Fruit fly (Drosophila melanogaster) whole organism, pupa: ENCODE results near the gene CG4982.

ENCODE experiments used
- CG10348 ChIP-seq: fragments of 200-800 bp; sonication (Bioruptor generic); IDR thresholded peaks from 2 replicates; pipeline ENCODE4 v1.3.6; 2022; ENCODE audit warnings: missing biosample characterization, missing genetic modification characterization
- CG12605 ChIP-seq: fragments of 200-800 bp; sonication (Bioruptor generic); IDR thresholded peaks from 2 replicates; pipeline ENCODE4 v1.3.6; 2022; ENCODE audit warnings: missing biosample characterization, missing genetic modification characterization
- CG13204 ChIP-seq: fragments of 200-800 bp; sonication (Bioruptor generic); optimal IDR thresholded peaks from 2 replicates; lab custom pipeline; 2018; ENCODE audit warnings: missing biosample characterization, mild to moderate bottlenecking, missing genetic modification characterization, moderate library complexity
- CG14655 ChIP-seq: fragments of 200-800 bp; sonication (Bioruptor generic); optimal IDR thresholded peaks from 3 replicates; lab custom pipeline; 2017; ENCODE audit warnings: mild to moderate bottlenecking, missing biosample characterization, missing genetic modification reagents, missing genetic modification characterization
- CG15710 ChIP-seq: fragments of 200-800 bp; sonication (Bioruptor generic); optimal IDR thresholded peaks from 2 replicates; lab custom pipeline; 2018; ENCODE audit warnings: missing biosample characterization, mild to moderate bottlenecking, missing genetic modification characterization, moderate library complexity
- CG17806 ChIP-seq: fragments of 200-800 bp; sonication (Bioruptor generic); optimal IDR thresholded peaks from 2 replicates; lab custom pipeline; 2018; ENCODE audit warnings: missing biosample characterization, mild to moderate bottlenecking, missing genetic modification characterization, moderate library complexity
- CG32121 ChIP-seq: fragments of 200-800 bp; sonication (Bioruptor generic); IDR thresholded peaks from 2 replicates; pipeline ENCODE4 v1.3.6; 2022; ENCODE audit warnings: missing biosample characterization, missing genetic modification characterization
- CG34367 ChIP-seq: fragments of 200-800 bp; sonication (Bioruptor generic); optimal IDR thresholded peaks from 2 replicates; lab custom pipeline; 2018; ENCODE audit warnings: missing biosample characterization, mild to moderate bottlenecking, missing genetic modification characterization
- CG4496 ChIP-seq: fragments of 200-800 bp; sonication (Bioruptor generic); IDR thresholded peaks from 3 replicates; pipeline ENCODE4 v1.3.6; 2022; ENCODE audit warnings: missing biosample characterization, missing genetic modification characterization
- CG8159 ChIP-seq: fragments of 200-800 bp; sonication (Bioruptor generic); optimal IDR thresholded peaks from 3 replicates; lab custom pipeline; 2018; ENCODE audit warnings: missing biosample characterization, mild to moderate bottlenecking, missing genetic modification characterization, moderate library complexity
- CG8301 ChIP-seq: fragments of 200-800 bp; sonication (Bioruptor generic); optimal IDR thresholded peaks from 2 replicates; lab custom pipeline; 2018; ENCODE audit warnings: missing biosample characterization, mild to moderate bottlenecking, missing genetic modification characterization
- CG9948 ChIP-seq: fragments of 200-800 bp; sonication (Bioruptor generic); optimal IDR thresholded peaks from 2 replicates; lab custom pipeline; 2018; ENCODE audit warnings: missing biosample characterization, mild to moderate bottlenecking, missing genetic modification characterization, moderate library complexity
- D1 ChIP-seq: fragments of 200-800 bp; sonication (Bioruptor generic); optimal IDR thresholded peaks from 2 replicates; lab custom pipeline; 2018; ENCODE audit warnings: missing biosample characterization, mild to moderate bottlenecking, missing genetic modification characterization, moderate library complexity
- EcR ChIP-seq: fragments of 200-800 bp; sonication (Bioruptor generic); optimal IDR thresholded peaks from 3 replicates; lab custom pipeline; 2019; ENCODE audit warnings: missing biosample characterization, missing genetic modification characterization, mild to moderate bottlenecking, moderate library complexity, missing genetic modification reagents
- Ets98B ChIP-seq: fragments of 200-800 bp; sonication (Bioruptor generic); IDR thresholded peaks from 2 replicates; pipeline ENCODE4 v1.3.6; 2022; ENCODE audit warnings: missing biosample characterization, missing genetic modification characterization
- Pif1A ChIP-seq: fragments of 200-800 bp; sonication (Bioruptor generic); optimal IDR thresholded peaks from 3 replicates; lab custom pipeline; 2016; ENCODE audit warnings: missing biosample characterization, missing genetic modification characterization
- Pif1B ChIP-seq: fragments of 200-800 bp; sonication (Bioruptor generic); optimal IDR thresholded peaks from 3 replicates; lab custom pipeline; 2016; ENCODE audit warnings: missing biosample characterization, missing genetic modification characterization
- Snoo ChIP-seq: fragments of 200-800 bp; sonication (Bioruptor generic); optimal IDR thresholded peaks from 3 replicates; lab custom pipeline; 2017; ENCODE audit warnings: missing biosample characterization, mild to moderate bottlenecking, missing genetic modification characterization, inconsistent platforms
- fd96Ca ChIP-seq: fragments of 200-800 bp; sonication (Bioruptor generic); IDR thresholded peaks from 3 replicates; pipeline ENCODE4 v1.3.6; 2022; ENCODE audit warnings: missing biosample characterization, missing genetic modification characterization
- gl ChIP-seq: fragments of 200-800 bp; sonication (Bioruptor generic); optimal IDR thresholded peaks from 2 replicates; lab custom pipeline; 2018; ENCODE audit warnings: missing biosample characterization, mild to moderate bottlenecking, missing genetic modification characterization
- rn ChIP-seq: fragments of 200-800 bp; sonication (Bioruptor generic); IDR thresholded peaks from 2 replicates; pipeline ENCODE4 v1.3.6; 2022; ENCODE audit warnings: missing biosample characterization, missing genetic modification characterization

The CG4982 gene

dm6 chr3L:16333013-16333412, 31.8 kb downstream of the CG4982 start, which contains the start of gene CG13056:
Gene CG13056, plus strand, starts transcription at chr3L:16333313.
- TF ChIP-seq Snoo (tag; lab: Kevin White, UChicago) (no peak), gl (tag; lab: Kevin White, UChicago) (no peak), CG4496 (GFP tag; lab: Robert Waterston, UW) (no peak), CG34367 (tag; lab: Kevin White, UChicago) (no peak)
- TF ChIP-seq, all 21 proteins: peak for 0

- TF ChIP-seq CG10348 (GFP tag; lab: Robert Waterston, UW) (no peak), Pif1A (GFP tag; lab: Kevin White, UChicago) (no peak), CG9948 (tag; lab: Kevin White, UChicago) (no peak), fd96Ca (0 out of 3 replicates have a peak, but pooled peaks have one; percentile 15), CG15710 (tag; lab: Kevin White, UChicago) (no peak), CG17806 (tag; lab: Kevin White, UChicago) (no peak), Ets98B (GFP tag; lab: Robert Waterston, UW) (no peak), Snoo (tag; lab: Kevin White, UChicago) (no peak), CG4496 (GFP tag; lab: Robert Waterston, UW) (peak; percentile 69; the same call in 2 of the 3 replicates), EcR (GFP tag; lab: Kevin White, UChicago) (peak; percentile 25), CG32121 (no peak), CG13204 (GFP tag; lab: Kevin White, UChicago) (no peak), CG8159 (no peak), CG8301 (tag; lab: Kevin White, UChicago) (no peak)
These were observed 33.6 kb downstream of the CG4982 start for dm6 chr3L:16334876-16335275.

- TF ChIP-seq CG10348 (GFP tag; lab: Robert Waterston, UW) (no peak), rn (GFP tag; lab: Robert Waterston, UW) (no peak), fd96Ca (no peak), CG9948 (tag; lab: Kevin White, UChicago) (no peak), CG8159 (no peak), EcR (GFP tag; lab: Kevin White, UChicago) (no peak), CG13204 (GFP tag; lab: Kevin White, UChicago) (no peak), CG15710 (tag; lab: Kevin White, UChicago) (no peak), D1 (no peak), CG4496 (GFP tag; lab: Robert Waterston, UW) (no peak), gl (tag; lab: Kevin White, UChicago) (no peak), Pif1A (GFP tag; lab: Kevin White, UChicago) (no peak), CG12605 (GFP tag; lab: Robert Waterston, UW) (no peak), CG34367 (tag; lab: Kevin White, UChicago) (no peak), CG14655 (GFP tag; lab: Kevin White, UChicago) (no peak), Snoo (tag; lab: Kevin White, UChicago) (no peak), CG32121 (no peak), CG17806 (tag; lab: Kevin White, UChicago) (no peak), CG8301 (tag; lab: Kevin White, UChicago) (no peak), Pif1B (no peak)
These were observed 36.5 kb downstream of the CG4982 start for dm6 chr3L:16337739-16338138.

DNA sequence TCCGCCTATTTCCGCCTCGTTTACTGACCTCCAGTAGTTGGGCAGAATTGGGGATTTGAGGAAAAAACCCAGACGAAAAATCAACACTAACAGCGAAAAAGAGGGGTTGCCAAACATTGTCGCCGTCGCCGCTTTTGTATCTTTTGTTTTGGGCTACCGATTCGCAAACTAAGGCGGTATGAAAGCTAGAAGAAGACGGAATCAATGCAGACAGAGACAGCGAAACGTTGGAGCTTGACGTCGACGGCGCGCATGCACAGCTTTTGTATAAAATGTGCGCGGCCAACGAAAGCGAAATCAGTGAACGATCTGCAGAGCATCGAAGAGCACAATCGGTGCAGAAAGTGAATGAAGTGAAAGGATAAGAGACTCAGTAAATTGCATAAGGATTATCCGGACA, 37.5 kb downstream of the CG4982 start, which contains the start of gene CG4998:
Gene CG4998 (plus strand): TSS at position 301 of the 400 bp plus-strand sequence.
- TF ChIP-seq CG34367 (tag; lab: Kevin White, UChicago) (no peak), CG14655 (GFP tag; lab: Kevin White, UChicago) (no peak), Snoo (tag; lab: Kevin White, UChicago) (no peak), CG13204 (GFP tag; lab: Kevin White, UChicago) (no peak), CG32121 (no peak), gl (tag; lab: Kevin White, UChicago) (no peak), CG10348 (GFP tag; lab: Robert Waterston, UW) (no peak), rn (GFP tag; lab: Robert Waterston, UW) (no peak), fd96Ca (no peak), CG8159 (no peak), Pif1B (no peak)

DNA sequence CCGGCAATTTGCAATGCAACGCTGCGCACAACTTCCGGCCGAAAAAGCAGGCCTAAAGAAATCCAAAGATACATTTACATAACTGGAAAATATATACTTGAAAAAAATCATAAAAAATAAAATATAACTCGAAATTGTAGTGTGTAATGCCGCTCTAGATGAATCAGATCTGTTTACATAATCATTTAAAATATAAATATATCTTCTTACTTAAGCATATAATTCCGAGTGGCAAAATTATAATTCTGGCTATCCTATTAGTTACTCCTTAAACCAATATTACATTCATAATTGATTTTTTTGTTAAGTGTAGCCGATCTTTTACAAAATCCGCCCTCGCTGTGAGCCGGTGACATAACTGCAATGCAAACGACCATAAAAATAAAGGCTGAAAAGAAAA, 38.2 kb downstream of the CG4982 start:
- TF ChIP-seq gl (tag; lab: Kevin White, UChicago) (no peak), CG13204 (GFP tag; lab: Kevin White, UChicago) (no peak), CG10348 (GFP tag; lab: Robert Waterston, UW) (no peak), CG14655 (GFP tag; lab: Kevin White, UChicago) (no peak), CG32121 (no peak), CG8301 (tag; lab: Kevin White, UChicago) (no peak), EcR (GFP tag; lab: Kevin White, UChicago) (no peak), CG12605 (GFP tag; lab: Robert Waterston, UW) (no peak)

DNA sequence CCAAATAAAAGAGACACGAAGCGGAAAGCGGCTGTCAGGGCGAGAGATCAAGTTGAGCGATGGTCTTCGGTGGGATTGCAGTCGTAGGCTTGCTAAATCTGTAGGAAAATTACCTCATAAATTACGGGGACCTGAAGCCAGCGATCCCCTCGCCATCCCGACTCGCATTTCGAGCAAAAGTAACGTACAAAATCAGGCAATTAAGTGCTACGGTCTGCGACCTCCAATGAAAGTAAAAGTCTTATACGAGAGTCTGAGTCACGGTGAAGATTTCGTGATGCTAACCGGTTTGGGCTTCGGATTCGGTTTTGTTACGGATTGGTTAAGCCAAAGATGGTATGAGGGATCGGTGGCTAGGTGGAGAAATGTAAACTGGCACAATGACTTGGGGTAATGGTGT, 38.6 kb downstream of the CG4982 start:
- TF ChIP-seq EcR (GFP tag; lab: Kevin White, UChicago) (peak; percentile 35), CG32121 (no peak), CG12605 (GFP tag; lab: Robert Waterston, UW) (no peak)

DNA sequence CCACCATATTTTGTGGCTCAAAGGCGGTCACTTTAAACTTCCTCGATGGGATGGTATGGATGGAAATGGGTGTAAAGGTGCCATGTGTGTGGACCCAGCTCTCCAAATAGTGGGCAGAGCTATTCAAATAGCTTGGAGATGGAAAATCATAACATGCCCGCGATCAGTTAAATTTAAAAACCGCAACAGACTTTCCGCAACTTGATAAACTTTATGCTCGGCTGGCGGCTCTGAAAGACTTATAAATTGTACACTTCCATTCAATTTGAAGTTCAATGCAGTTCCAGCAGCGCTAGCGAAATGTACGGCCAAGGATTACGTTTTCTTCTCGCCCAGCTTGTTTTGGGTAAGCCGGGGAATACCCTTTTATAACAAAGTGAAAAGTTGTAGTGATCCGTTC, 44.8 kb downstream of the CG4982 start, which contains the start of gene CG33257:
Gene CG33257 (plus strand): TSS at position 301 of the 400 bp plus-strand sequence.
- TF ChIP-seq rn (GFP tag; lab: Robert Waterston, UW): no peak
- no peak for TF ChIP-seq CG4496 (GFP tag; lab: Robert Waterston, UW)
- no peak for TF ChIP-seq Ets98B (GFP tag; lab: Robert Waterston, UW)
- TF ChIP-seq CG15710 (tag; lab: Kevin White, UChicago): no peak
- TF ChIP-seq fd96Ca: no peak
- no peak for TF ChIP-seq Pif1B
- no peak for TF ChIP-seq gl (tag; lab: Kevin White, UChicago)
- no peak for TF ChIP-seq CG32121
